Worm (Caenorhabditis elegans) whole organism, mixed stage, embryonic: ENCODE measurements around the gene mks-2.
A peak's percentile ranks its signal among the peaks of the same experiment; 100 is the strongest.

ENCODE experiments used
- M03D4.4 ChIP-seq: sonication (generic microtip); optimal IDR thresholded peaks from 2 replicates; lab custom pipeline; 2017; ENCODE audit warnings: mild to moderate bottlenecking, missing genetic modification characterization, missing compliant biosample characterization
- blmp-1 ChIP-seq: fragments of 150-350 bp; optimal IDR thresholded peaks from 2 replicates; lab custom pipeline; 2014; ENCODE audit warnings: missing biosample characterization, missing genetic modification characterization
- ceh-43 ChIP-seq: fragments of 200-800 bp; sonication (Bioruptor generic); optimal IDR thresholded peaks from 2 replicates; lab custom pipeline; 2018; ENCODE audit warnings: mild to moderate bottlenecking, missing genetic modification characterization, moderate library complexity, missing compliant biosample characterization
- ceh-83 ChIP-seq: fragments of 200-800 bp; sonication (Bioruptor generic); optimal IDR thresholded peaks from 2 replicates; lab custom pipeline; 2018; ENCODE audit warnings: mild to moderate bottlenecking, missing genetic modification characterization, missing compliant biosample characterization
- cnd-1 ChIP-seq: fragments of 200-800 bp; sonication (Bioruptor generic); optimal IDR thresholded peaks from 2 replicates; lab custom pipeline; 2018; ENCODE audit warnings: mild to moderate bottlenecking, missing genetic modification characterization, missing compliant biosample characterization
- elt-1 ChIP-seq: sonication (generic microtip); optimal IDR thresholded peaks from 2 replicates; lab custom pipeline; 2017; ENCODE audit warnings: missing genetic modification characterization, mild to moderate bottlenecking, missing compliant biosample characterization, antibody characterized with exemption, moderate library complexity, borderline replicate concordance; ENCODE audit not compliant: insufficient read depth
- elt-3 ChIP-seq: fragments of 150-350 bp; optimal IDR thresholded peaks from 2 replicates; lab custom pipeline; 2014; ENCODE audit warnings: missing biosample characterization, missing genetic modification characterization
- ham-2 ChIP-seq: fragments of 200-800 bp; sonication (Bioruptor generic); optimal IDR thresholded peaks from 2 replicates; lab custom pipeline; 2018; ENCODE audit warnings: mild to moderate bottlenecking, missing genetic modification characterization, missing compliant biosample characterization
- hlh-1 ChIP-seq: fragments of 150-350 bp; optimal IDR thresholded peaks from 2 replicates; lab custom pipeline; 2014; ENCODE audit warnings: missing biosample characterization, missing genetic modification reagents, missing genetic modification characterization
- lin-13 ChIP-seq: fragments of 150-350 bp; optimal IDR thresholded peaks from 2 replicates; lab custom pipeline; 2014; ENCODE audit warnings: missing biosample characterization, missing genetic modification characterization
- lsy-2 ChIP-seq: fragments of 150-350 bp; optimal IDR thresholded peaks from 2 replicates; lab custom pipeline; 2014; ENCODE audit warnings: missing biosample characterization, missing genetic modification characterization
- mep-1 ChIP-seq: fragments of 150-350 bp; optimal IDR thresholded peaks from 2 replicates; lab custom pipeline; 2017; ENCODE audit warnings: missing biosample characterization, missing genetic modification reagents, missing genetic modification characterization, inconsistent platforms
- nhr-12 ChIP-seq: fragments of 150-350 bp; optimal IDR thresholded peaks from 2 replicates; lab custom pipeline; 2014; ENCODE audit warnings: missing biosample characterization, missing genetic modification characterization
- nhr-2 ChIP-seq: fragments of 150-350 bp; optimal IDR thresholded peaks from 2 replicates; lab custom pipeline; 2014; ENCODE audit warnings: missing biosample characterization, missing genetic modification characterization
- nhr-237 ChIP-seq: fragments of 150-350 bp; optimal IDR thresholded peaks from 2 replicates; lab custom pipeline; 2014; ENCODE audit warnings: missing biosample characterization, missing genetic modification characterization
- nhr-76 ChIP-seq: sonication (generic microtip); optimal IDR thresholded peaks from 2 replicates; lab custom pipeline; 2017; ENCODE audit warnings: missing biosample characterization, missing genetic modification characterization
- pha-4 ChIP-seq: fragments of 150-350 bp; optimal IDR thresholded peaks from 2 replicates; lab custom pipeline; 2018; ENCODE audit warnings: missing biosample characterization, missing genetic modification reagents, missing genetic modification characterization
- sptf-1 ChIP-seq: sonication (generic microtip); optimal IDR thresholded peaks from 2 replicates; lab custom pipeline; 2017; ENCODE audit warnings: mild to moderate bottlenecking, missing genetic modification characterization, moderate library complexity, missing compliant biosample characterization
- tbx-8 ChIP-seq: fragments of 200-800 bp; sonication (Bioruptor generic); optimal IDR thresholded peaks from 2 replicates; lab custom pipeline; 2018; ENCODE audit warnings: mild to moderate bottlenecking, missing genetic modification characterization, moderate library complexity, missing compliant biosample characterization
- unc-120 ChIP-seq: sonication (generic microtip); optimal IDR thresholded peaks from 2 replicates; lab custom pipeline; 2017; ENCODE audit warnings: missing genetic modification characterization, missing compliant biosample characterization; ENCODE audit not compliant: poor library complexity, severe bottlenecking
- unc-62 ChIP-seq: fragments of 150-350 bp; optimal IDR thresholded peaks from 2 replicates; lab custom pipeline; 2014; ENCODE audit warnings: missing biosample characterization, missing genetic modification reagents, missing genetic modification characterization
- zip-8 ChIP-seq: fragments of 150-350 bp; optimal IDR thresholded peaks from 2 replicates; lab custom pipeline; 2014; ENCODE audit warnings: missing biosample characterization, missing genetic modification characterization
- ztf-11 ChIP-seq: fragments of 150-350 bp; optimal IDR thresholded peaks from 2 replicates; lab custom pipeline; 2014; ENCODE audit warnings: missing biosample characterization, missing genetic modification characterization

mks-2 gene

ce11 chrII:6171228-6171627 lies 48.0 kb downstream of the mks-2 start, which contains the start of gene F40H3.3:
Gene F40H3.3 (plus strand): TSS chrII:6171507.
- TF ChIP-seq elt-3 (no peak), blmp-1 (tag; lab: Kevin White, UChicago) (peak; percentile 72), unc-62 (GFP tag; lab: Kevin White, UChicago) (no peak), pha-4 (no peak), ham-2 (GFP tag; lab: Kevin White, UChicago) (no peak), sptf-1 (tag; lab: Kevin White, UChicago) (no peak), ceh-83 (GFP tag; lab: Kevin White, UChicago) (no peak), tbx-8 (GFP tag; lab: Kevin White, UChicago) (no peak)
- TF ChIP-seq, all 35 proteins: peak for 1

ce11 chrII:6170236-6170635 lies 49.0 kb downstream of the mks-2 start:
- TF ChIP-seq nhr-237 (tag; lab: Kevin White, UChicago) (no peak), cnd-1 (tag; lab: Kevin White, UChicago) (no peak), blmp-1 (tag; lab: Kevin White, UChicago) (no peak), M03D4.4 (tag; lab: Kevin White, UChicago) (no peak), ceh-83 (GFP tag; lab: Kevin White, UChicago) (no peak), ztf-11 (no peak), unc-120 (tag; lab: Kevin White, UChicago) (peak; percentile 86), hlh-1 (peak; percentile 95), unc-62 (GFP tag; lab: Kevin White, UChicago) (peak; percentile 92), nhr-2 (tag; lab: Kevin White, UChicago) (no peak), nhr-76 (tag; lab: Kevin White, UChicago) (no peak), elt-1 (tag; lab: Kevin White, UChicago) (no peak), pha-4 (no peak), lsy-2 (no peak), zip-8 (tag; lab: Kevin White, UChicago) (no peak)

- TF ChIP-seq ceh-43 (GFP tag; lab: Kevin White, UChicago) (no peak), nhr-2 (tag; lab: Kevin White, UChicago) (no peak), mep-1 (tag; lab: Kevin White, UChicago) (no peak)
- TF ChIP-seq, all 35 proteins: peak for 0
Observed at ce11 chrII:6169156-6169555, 50.1 kb downstream of the mks-2 start, which contains the start of gene hst-3.1. Gene hst-3.1 (minus strand): TSS chrII:6169256.

- TF ChIP-seq ham-2 (GFP tag; lab: Kevin White, UChicago) (no peak), elt-1 (tag; lab: Kevin White, UChicago) (no peak), nhr-12 (tag; lab: Kevin White, UChicago) (no peak), lin-13 (no peak)
Observed at ce11 chrII:6168714-6169113, 50.5 kb downstream of the mks-2 start.
